Fruit fly (Drosophila melanogaster) whole organism, wandering third instar larva: ENCODE results near the gene ChAT.

Experiments used
- Abd-B ChIP-seq: fragments of >200 bp; optimal IDR thresholded peaks from 2 replicates; lab custom pipeline; 2017; ENCODE audit warnings: missing biosample characterization, missing genetic modification characterization
- CG32264 ChIP-seq: fragments of 200-800 bp; sonication (Bioruptor generic); optimal IDR thresholded peaks from 2 replicates; lab custom pipeline; 2016; ENCODE audit warnings: missing biosample characterization, missing genetic modification characterization
- CG9705 ChIP-seq: fragments of 200-800 bp; sonication (Bioruptor generic); optimal IDR thresholded peaks from 2 replicates; lab custom pipeline; 2018; ENCODE audit warnings: missing biosample characterization, mild to moderate bottlenecking, missing genetic modification characterization
- CrebA ChIP-seq: fragments of 200-800 bp; sonication (Bioruptor generic); optimal IDR thresholded peaks from 2 replicates; lab custom pipeline; 2016; ENCODE audit warnings: missing biosample characterization, mild to moderate bottlenecking, missing genetic modification characterization, borderline replicate concordance
- Dfd ChIP-seq: fragments of >200 bp; optimal IDR thresholded peaks from 2 replicates; lab custom pipeline; 2017; ENCODE audit warnings: missing biosample characterization, missing genetic modification characterization
- Dif ChIP-seq: fragments of 200-275, 200-300 bp; sonication (Bioruptor generic); optimal IDR thresholded peaks from 2 replicates; lab custom pipeline; 2018; ENCODE audit warnings: missing biosample characterization, missing genetic modification characterization; ENCODE audit not compliant: partially characterized antibody
- GATAd ChIP-seq: sonication (Bioruptor generic); optimal IDR thresholded peaks from 2 replicates; lab custom pipeline; 2016; ENCODE audit warnings: missing biosample characterization, missing genetic modification characterization
- HLH106 ChIP-seq: fragments of 200-800 bp; optimal IDR thresholded peaks from 3 replicates; lab custom pipeline; 2019; ENCODE audit warnings: missing biosample characterization, mild to moderate bottlenecking, missing genetic modification characterization, moderate library complexity
- Hnf4 ChIP-seq: fragments of 200-800 bp; sonication (Bioruptor generic); optimal IDR thresholded peaks from 2 replicates; lab custom pipeline; 2016; ENCODE audit warnings: missing biosample characterization, mild to moderate bottlenecking, missing genetic modification characterization
- Hr78 ChIP-seq: fragments of >200 bp; optimal IDR thresholded peaks from 2 replicates; lab custom pipeline; 2017; ENCODE audit warnings: missing biosample characterization, missing genetic modification characterization
- Hr83 ChIP-seq: fragments of 200-300 bp; sonication (Bioruptor generic); optimal IDR thresholded peaks from 2 replicates; lab custom pipeline; 2016; ENCODE audit warnings: missing biosample characterization, mild to moderate bottlenecking, missing genetic modification characterization, moderate library complexity; ENCODE audit not compliant: poor library complexity, severe bottlenecking
- Jra ChIP-seq: sonication (Bioruptor generic); optimal IDR thresholded peaks from 2 replicates; lab custom pipeline; 2016; ENCODE audit warnings: missing biosample characterization, missing genetic modification characterization
- Mio ChIP-seq: sonication (Bioruptor generic); optimal IDR thresholded peaks from 2 replicates; lab custom pipeline; 2016; ENCODE audit warnings: missing biosample characterization, missing genetic modification characterization
- Myc ChIP-seq: fragments of >200 bp; optimal IDR thresholded peaks from 2 replicates; lab custom pipeline; 2017
- N ChIP-seq: fragments of >200 bp; optimal IDR thresholded peaks from 2 replicates; lab custom pipeline; 2018; ENCODE audit warnings: missing biosample characterization, missing external identifiers, missing genetic modification characterization
- OdsH ChIP-seq: fragments of 200-800 bp; sonication (Bioruptor generic); optimal IDR thresholded peaks from 2 replicates; lab custom pipeline; 2016; ENCODE audit warnings: missing biosample characterization, mild to moderate bottlenecking, missing genetic modification characterization
- Rel ChIP-seq, 2 experiments: fragments of 200-800 bp; sonication (Bioruptor generic) in 1 of 2; optimal IDR thresholded peaks; 2 replicates in 1 of 2; 3 replicates in 1 of 2; lab custom pipeline; 2016 to 2019; ENCODE audit warnings: mild to moderate bottlenecking in 2 of 2, missing biosample characterization in 2 of 2, missing genetic modification characterization in 2 of 2, moderate library complexity in 1 of 2
- Sp1 ChIP-seq: fragments of 200-800 bp; sonication (Bioruptor generic); optimal IDR thresholded peaks from 3 replicates; lab custom pipeline; 2019; ENCODE audit warnings: missing biosample characterization, mild to moderate bottlenecking, missing genetic modification characterization, moderate library complexity
- Vsx2 ChIP-seq: fragments of 200-300, 225-300 bp; sonication (Bioruptor generic); optimal IDR thresholded peaks from 2 replicates; lab custom pipeline; 2018; ENCODE audit warnings: missing biosample characterization, missing genetic modification characterization; ENCODE audit not compliant: partially characterized antibody
- br ChIP-seq: fragments of 200-800 bp; sonication (Bioruptor generic); optimal IDR thresholded peaks from 2 replicates; lab custom pipeline; 2016; ENCODE audit warnings: missing biosample characterization, missing genetic modification characterization
- brk ChIP-seq: fragments of 200-800 bp; sonication (Bioruptor generic); optimal IDR thresholded peaks from 2 replicates; lab custom pipeline; 2016; ENCODE audit warnings: missing biosample characterization, mild to moderate bottlenecking, missing genetic modification characterization
- dl ChIP-seq, 2 experiments: fragments of 175-275, 200-275 bp in 1 of 2; fragments of 200-275 bp in 1 of 2; sonication (Bioruptor generic); optimal IDR thresholded peaks; lab custom pipeline; 2018; ENCODE audit warnings: mild to moderate bottlenecking in 2 of 2, missing biosample characterization in 2 of 2, missing genetic modification characterization in 2 of 2, moderate library complexity in 2 of 2; ENCODE audit not compliant: partially characterized antibody in 2 of 2, insufficient read depth in 1 of 2
- dmrt93B ChIP-seq: fragments of 200-800 bp; sonication (Bioruptor generic); optimal IDR thresholded peaks from 2 replicates; lab custom pipeline; 2018; ENCODE audit warnings: missing biosample characterization, mild to moderate bottlenecking, missing genetic modification characterization
- dsf ChIP-seq: sonication (Bioruptor generic); optimal IDR thresholded peaks from 2 replicates; lab custom pipeline; 2016; ENCODE audit warnings: missing biosample characterization, missing genetic modification characterization, borderline replicate concordance
- ey ChIP-seq: fragments of 200-800 bp; sonication (Bioruptor generic); optimal IDR thresholded peaks from 2 replicates; lab custom pipeline; 2016; ENCODE audit warnings: missing biosample characterization, missing genetic modification characterization
- foxo ChIP-seq, 2 experiments: fragments of 200-800 bp; sonication (Bioruptor generic); optimal IDR thresholded peaks; 2 replicates in 1 of 2; 3 replicates in 1 of 2; lab custom pipeline; 2016 to 2017; ENCODE audit warnings: missing biosample characterization in 2 of 2, missing genetic modification characterization in 2 of 2
- fru ChIP-seq: fragments of 200-800 bp; sonication (Bioruptor generic); optimal IDR thresholded peaks from 3 replicates; lab custom pipeline; 2016; ENCODE audit warnings: missing biosample characterization, mild to moderate bottlenecking, missing genetic modification characterization
- h ChIP-seq: fragments of 200-800 bp; sonication (Bioruptor generic); optimal IDR thresholded peaks from 3 replicates; lab custom pipeline; 2016; ENCODE audit warnings: missing biosample characterization, mild to moderate bottlenecking, missing genetic modification characterization
- jim ChIP-seq: fragments of 175-275, 200-325 bp; sonication (Bioruptor generic); optimal IDR thresholded peaks from 2 replicates; lab custom pipeline; 2016; ENCODE audit warnings: missing biosample characterization, mild to moderate bottlenecking, missing genetic modification characterization
- lola ChIP-seq: fragments of >200 bp; optimal IDR thresholded peaks from 2 replicates; lab custom pipeline; 2017; ENCODE audit warnings: missing biosample characterization, missing genetic modification characterization
- pan ChIP-seq: fragments of >200 bp; optimal IDR thresholded peaks from 2 replicates; lab custom pipeline; 2017
- psq ChIP-seq: fragments of 200-800 bp; sonication (Bioruptor generic); optimal IDR thresholded peaks from 3 replicates; lab custom pipeline; 2017; ENCODE audit warnings: missing biosample characterization, mild to moderate bottlenecking, missing genetic modification characterization, moderate library complexity
- rgr ChIP-seq: fragments of 200-800 bp; sonication (Bioruptor generic); optimal IDR thresholded peaks from 3 replicates; lab custom pipeline; 2016; ENCODE audit warnings: missing biosample characterization, mild to moderate bottlenecking, missing genetic modification characterization
- sage ChIP-seq: fragments of 200-800 bp; sonication (Bioruptor generic); optimal IDR thresholded peaks from 2 replicates; lab custom pipeline; 2016; ENCODE audit warnings: missing biosample characterization, mild to moderate bottlenecking, missing genetic modification characterization
- sv ChIP-seq: fragments of 200-800 bp; sonication (Bioruptor generic); optimal IDR thresholded peaks from 3 replicates; lab custom pipeline; 2016; ENCODE audit warnings: missing biosample characterization, missing genetic modification characterization
- tai ChIP-seq: sonication (Bioruptor generic); optimal IDR thresholded peaks from 2 replicates; lab custom pipeline; 2016; ENCODE audit warnings: missing biosample characterization, missing genetic modification characterization
- usp ChIP-seq: fragments of >200 bp; optimal IDR thresholded peaks from 2 replicates; lab custom pipeline; 2017; ENCODE audit warnings: missing biosample characterization, missing genetic modification characterization
- woc ChIP-seq: sonication (Bioruptor generic); optimal IDR thresholded peaks from 2 replicates; lab custom pipeline; 2016; ENCODE audit warnings: missing biosample characterization, mild to moderate bottlenecking, missing genetic modification characterization

ChAT gene

DNA sequence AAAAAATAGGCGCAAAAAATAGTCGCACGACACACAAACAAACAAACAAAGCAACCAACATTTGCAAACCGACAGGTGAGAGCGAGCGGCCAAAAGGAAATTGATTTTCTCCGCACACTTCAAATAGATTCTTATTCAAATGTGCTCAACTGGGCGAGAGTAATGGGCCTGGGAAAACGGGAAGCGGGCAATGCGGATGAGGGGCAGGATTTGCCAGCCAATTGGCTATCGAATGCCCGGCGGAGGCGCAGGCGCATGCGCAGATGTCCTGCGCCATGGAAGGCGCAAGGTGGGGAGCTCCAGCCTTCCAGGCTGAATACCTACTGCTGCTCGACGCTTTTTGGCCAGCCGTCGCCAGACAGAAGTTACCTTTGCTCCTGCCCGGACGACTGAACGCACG is at the start of gene ChAT, which contains the start of gene VAChT:
ChAT (plus strand) TSS at position 352 of the 400 bp plus-strand sequence.
VAChT (plus strand) TSS at position 352 of the 400 bp plus-strand sequence.
- TF ChIP-seq Hr83 (no peak), Vsx2 (GFP tag; lab: Kevin White, UChicago) (no peak), dsf (GFP tag; lab: Kevin White, UChicago) (no peak), N (GFP tag; lab: Kevin White, UChicago) (no peak), Mio (GFP tag; lab: Kevin White, UChicago) (no peak), CG32264 (GFP tag; lab: Kevin White, UChicago) (no peak), jim (no peak)

DNA sequence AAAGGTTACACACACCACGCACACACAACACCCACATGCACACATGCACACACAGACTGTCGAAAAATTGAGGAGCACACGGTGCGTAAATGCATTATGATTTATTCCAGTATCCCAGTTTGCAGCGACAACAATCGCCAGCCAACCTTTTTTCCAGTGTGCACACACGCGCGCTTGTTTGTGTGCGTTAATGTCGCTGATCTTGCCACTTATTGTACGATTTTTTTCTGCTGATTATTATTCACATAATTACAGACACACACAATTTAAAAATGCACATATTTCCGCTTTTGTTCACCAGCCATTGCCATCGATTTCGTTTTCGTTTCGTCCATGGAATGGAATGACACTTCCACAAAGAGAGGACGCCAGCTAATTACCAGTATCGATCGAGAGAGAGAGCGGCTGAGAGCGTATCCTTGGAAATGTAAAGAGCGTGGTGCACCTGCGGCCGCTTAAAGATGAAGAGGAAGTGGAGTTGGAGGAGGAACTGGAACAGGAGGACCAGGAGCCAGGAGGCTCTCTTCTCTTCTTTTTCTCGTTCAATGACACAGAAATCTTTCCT is 46.8 kb upstream of the ChAT start:
- TF ChIP-seq rgr (GFP tag; lab: Kevin White, UChicago): no peak
- TF ChIP-seq tai (GFP tag; lab: Kevin White, UChicago): no peak
- TF ChIP-seq fru (GFP tag; lab: Kevin White, UChicago): no peak
- peak; percentile 51 for TF ChIP-seq Dif (GFP tag; lab: Kevin White, UChicago)
- TF ChIP-seq CrebA (GFP tag; lab: Kevin White, UChicago): no peak
- TF ChIP-seq N (GFP tag; lab: Kevin White, UChicago): no peak
- TF ChIP-seq CG9705 (GFP tag; lab: Kevin White, UChicago): no peak
- no peak for TF ChIP-seq OdsH
- TF ChIP-seq dl (GFP tag; optimal IDR thresholded peaks at IDR 0.05; lab: Kevin White, UChicago; ENCODE audit: insufficient read depth in 1 of 2, partially characterized antibody in 2 of 2): peak in 1 of 2 experiments; percentile 28
- TF ChIP-seq dmrt93B (GFP tag; lab: Kevin White, UChicago): no peak
- TF ChIP-seq h (GFP tag; lab: Kevin White, UChicago): no peak
- TF ChIP-seq Dfd: no peak
- no peak for TF ChIP-seq Sp1 (GFP tag; lab: Kevin White, UChicago)
- no peak for TF ChIP-seq jim
- no peak for TF ChIP-seq HLH106 (tag; lab: Kevin White, UChicago)
- TF ChIP-seq lola (GFP tag; lab: Kevin White, UChicago): no peak
- TF ChIP-seq Hnf4 (GFP tag; lab: Kevin White, UChicago): no peak
- no peak for TF ChIP-seq dsf (GFP tag; lab: Kevin White, UChicago)
- TF ChIP-seq Rel (GFP tag; optimal IDR thresholded peaks at IDR 0.05; lab: Kevin White, UChicago): no peak
- TF ChIP-seq Rel (tag; optimal IDR thresholded peaks at IDR 0.05; lab: Kevin White, UChicago): no peak
- TF ChIP-seq Vsx2 (GFP tag; lab: Kevin White, UChicago): peak; percentile 96
- TF ChIP-seq psq: no peak
- TF ChIP-seq foxo (GFP tag; optimal IDR thresholded peaks at IDR 0.05; lab: Kevin White, UChicago): no peak

DNA sequence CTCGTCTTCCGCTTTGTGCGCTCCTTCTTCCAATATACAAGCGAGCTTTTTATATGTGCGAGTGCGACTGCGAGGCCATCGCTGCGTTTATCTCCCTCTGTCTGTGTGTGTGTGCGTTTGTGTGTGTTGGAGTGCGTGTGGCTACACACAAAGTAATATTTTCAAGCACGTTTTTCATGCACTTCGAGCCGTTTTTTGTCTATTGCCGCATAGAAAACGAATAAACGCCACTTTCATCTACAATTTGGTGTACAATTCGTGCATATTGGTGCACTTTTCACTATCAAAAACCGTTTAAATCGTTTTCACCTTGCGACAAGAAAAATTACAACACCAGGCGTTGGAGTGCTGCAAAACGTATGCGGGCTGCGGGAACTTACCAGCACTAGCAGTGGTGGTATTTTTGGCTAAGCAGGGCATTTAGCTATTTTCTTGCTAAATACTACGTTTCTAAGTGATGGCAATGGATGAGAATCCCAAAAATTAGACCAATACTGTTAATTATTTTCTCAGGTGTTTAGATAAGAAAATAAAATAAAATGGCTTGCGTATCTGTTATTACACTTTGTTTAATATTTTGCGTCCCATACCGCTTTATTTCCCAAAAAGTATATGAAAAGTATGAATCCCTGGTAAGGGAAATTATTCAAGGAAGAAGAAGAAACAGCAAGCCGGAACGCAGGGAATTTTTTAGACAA is 46.2 kb upstream of the ChAT start, which contains the start of the genes CG31224 and CstF64:
CG31224 (minus strand) TSS at position 365 of the 698 bp plus-strand sequence.
CstF64 (plus strand) TSS at position 674 of the 698 bp plus-strand sequence.
- peak; percentile 84 for TF ChIP-seq h (GFP tag; lab: Kevin White, UChicago)
- TF ChIP-seq sv (GFP tag; lab: Kevin White, UChicago): peak; percentile 82
- TF ChIP-seq brk (GFP tag; lab: Kevin White, UChicago): no peak
- peak; percentile 21 for TF ChIP-seq N (GFP tag; lab: Kevin White, UChicago)
- no peak for TF ChIP-seq dl (GFP tag; optimal IDR thresholded peaks at IDR 0.05; lab: Kevin White, UChicago; ENCODE audit: insufficient read depth in 1 of 2, partially characterized antibody in 2 of 2)
- peak; percentile 96 for TF ChIP-seq psq
- peak; percentile 84 for TF ChIP-seq HLH106 (tag; lab: Kevin White, UChicago)
- TF ChIP-seq dsf (GFP tag; lab: Kevin White, UChicago): peak; percentile 87
- peak; percentile 83 for TF ChIP-seq br (GFP tag; lab: Kevin White, UChicago)
- no peak for TF ChIP-seq Rel (GFP tag; optimal IDR thresholded peaks at IDR 0.05; lab: Kevin White, UChicago)
- peak; percentile 63 for TF ChIP-seq Rel (tag; optimal IDR thresholded peaks at IDR 0.05; lab: Kevin White, UChicago)
- TF ChIP-seq Jra (GFP tag; lab: Kevin White, UChicago): peak; percentile 90
- TF ChIP-seq foxo (GFP tag; optimal IDR thresholded peaks at IDR 0.05; lab: Kevin White, UChicago): peak; percentile 30 to 88
- no peak for TF ChIP-seq CrebA (GFP tag; lab: Kevin White, UChicago)
- TF ChIP-seq CG32264 (GFP tag; lab: Kevin White, UChicago): peak; percentile 82
- no peak for TF ChIP-seq lola (GFP tag; lab: Kevin White, UChicago)
- TF ChIP-seq Vsx2 (GFP tag; lab: Kevin White, UChicago): no peak
- peak; percentile 78 for TF ChIP-seq Sp1 (GFP tag; lab: Kevin White, UChicago)
- TF ChIP-seq Abd-B (GFP tag; lab: Kevin White, UChicago): no peak
- TF ChIP-seq sage (GFP tag; lab: Kevin White, UChicago): peak; percentile 59
- no peak for TF ChIP-seq pan (lab: Kevin White, UChicago)
- TF ChIP-seq GATAd: peak; percentile 84
- TF ChIP-seq rgr (GFP tag; lab: Kevin White, UChicago): peak; percentile 85
- peak; percentile 51 for TF ChIP-seq Mio (GFP tag; lab: Kevin White, UChicago)
- TF ChIP-seq dmrt93B (GFP tag; lab: Kevin White, UChicago): peak; percentile 78
- no peak for TF ChIP-seq Hr78
- TF ChIP-seq OdsH: peak; percentile 78
- no peak for TF ChIP-seq usp (GFP tag; lab: Kevin White, UChicago)
- no peak for TF ChIP-seq Hnf4 (GFP tag; lab: Kevin White, UChicago)
- peak; percentile 90 for TF ChIP-seq woc (GFP tag; lab: Kevin White, UChicago)
- no peak for TF ChIP-seq Hr83
- TF ChIP-seq tai (GFP tag; lab: Kevin White, UChicago): no peak
- peak; percentile 85 for TF ChIP-seq ey
- TF ChIP-seq Myc (lab: Kevin White, UChicago): peak; percentile 97
- peak; percentile 85 for TF ChIP-seq fru (GFP tag; lab: Kevin White, UChicago)
- no peak for TF ChIP-seq jim
- peak; percentile 74 for TF ChIP-seq CG9705 (GFP tag; lab: Kevin White, UChicago)
- TF ChIP-seq Dif (GFP tag; lab: Kevin White, UChicago): no peak
